Worm (Caenorhabditis elegans) whole organism, L1 larva: Measurements from ENCODE around the gene srj-45.

Source experiments
- C04F5.9 ChIP-seq: sonication (generic microtip); optimal IDR thresholded peaks from 2 replicates; lab custom pipeline; 2016; ENCODE audit warnings: missing genetic modification characterization, missing compliant biosample characterization
- F16B12.6 ChIP-seq: fragments of 150-350 bp; optimal IDR thresholded peaks from 2 replicates; lab custom pipeline; 2014; ENCODE audit warnings: missing biosample characterization, missing genetic modification characterization
- alr-1 ChIP-seq: fragments of 200-800 bp; sonication (Bioruptor generic); optimal IDR thresholded peaks from 2 replicates; lab custom pipeline; 2018; ENCODE audit warnings: borderline replicate concordance, mild to moderate bottlenecking, missing genetic modification characterization, missing compliant biosample characterization
- aly-2 ChIP-seq: fragments of 150-350 bp; optimal IDR thresholded peaks from 2 replicates; lab custom pipeline; 2014; ENCODE audit warnings: missing biosample characterization, missing genetic modification characterization
- ama-1 ChIP-seq: fragments of 150-350 bp; optimal IDR thresholded peaks from 2 replicates; lab custom pipeline; 2014
- blmp-1 ChIP-seq: fragments of 150-350 bp; optimal IDR thresholded peaks from 2 replicates; lab custom pipeline; 2014; ENCODE audit warnings: missing biosample characterization, missing genetic modification characterization
- ceh-63 ChIP-seq: fragments of 200-800 bp; sonication (Bioruptor generic); optimal IDR thresholded peaks from 2 replicates; lab custom pipeline; 2018; ENCODE audit warnings: mild to moderate bottlenecking, missing genetic modification characterization, missing compliant biosample characterization
- ceh-82 ChIP-seq, 3 experiments: fragments of 150-350 bp in 1 of 3; sonication (generic microtip) in 2 of 3; optimal IDR thresholded peaks; 2 replicates each; lab custom pipeline; 2014 to 2017; ENCODE audit warnings: missing biosample characterization in 3 of 3, missing genetic modification characterization in 3 of 3
- ces-1 ChIP-seq: fragments of 150-350 bp; optimal IDR thresholded peaks from 2 replicates; lab custom pipeline; 2014; ENCODE audit warnings: missing biosample characterization, missing genetic modification reagents, missing genetic modification characterization
- dpl-1 ChIP-seq, 3 experiments: fragments of 150-350 bp in 2 of 3; sonication (generic microtip) in 1 of 3; optimal IDR thresholded peaks; 2 replicates each; lab custom pipeline; 2014 to 2017; ENCODE audit warnings: missing biosample characterization in 3 of 3, missing genetic modification characterization in 3 of 3, missing genetic modification reagents in 3 of 3
- efl-1 ChIP-seq, 4 experiments: fragments of 150-350 bp; optimal IDR thresholded peaks in 3 of 4; peaks in 1 of 4; 1 replicate in 1 of 4; 2 replicates in 3 of 4; lab custom pipeline; 2014; ENCODE audit warnings: missing biosample characterization in 2 of 4, missing genetic modification characterization in 2 of 4, missing genetic modification reagents in 2 of 4
- elt-2 ChIP-seq: sonication (generic microtip); optimal IDR thresholded peaks from 2 replicates; lab custom pipeline; 2016; ENCODE audit warnings: missing genetic modification characterization, mild to moderate bottlenecking, inconsistent platforms, missing compliant biosample characterization, missing genetic modification reagents
- ets-5 ChIP-seq: fragments of 200-800 bp; sonication (Bioruptor generic); IDR thresholded peaks from 2 replicates; pipeline ENCODE4 v1.3.6; 2022; ENCODE audit warnings: missing genetic modification characterization, missing compliant biosample characterization
- fkh-10 ChIP-seq: sonication (generic microtip); optimal IDR thresholded peaks from 2 replicates; lab custom pipeline; 2017; ENCODE audit warnings: missing biosample characterization, missing genetic modification reagents, missing genetic modification characterization
- fkh-8 ChIP-seq: sonication (generic microtip); optimal IDR thresholded peaks from 2 replicates; lab custom pipeline; 2016; ENCODE audit warnings: mild to moderate bottlenecking, missing genetic modification characterization, missing compliant biosample characterization
- hpl-2 ChIP-seq: fragments of 150-350 bp; optimal IDR thresholded peaks from 2 replicates; lab custom pipeline; 2014; ENCODE audit warnings: missing biosample characterization, missing genetic modification reagents, missing genetic modification characterization
- irx-1 ChIP-seq: sonication (generic microtip); optimal IDR thresholded peaks from 2 replicates; lab custom pipeline; 2016; ENCODE audit warnings: missing genetic modification characterization, missing compliant biosample characterization
- jun-1 ChIP-seq: fragments of 150-350 bp; optimal IDR thresholded peaks from 2 replicates; lab custom pipeline; 2014; ENCODE audit warnings: missing biosample characterization, missing genetic modification reagents, missing genetic modification characterization
- lin-14 ChIP-seq: fragments of 200-800 bp; sonication (Bioruptor generic); optimal IDR thresholded peaks from 2 replicates; lab custom pipeline; 2018; ENCODE audit warnings: mild to moderate bottlenecking, missing genetic modification characterization, moderate library complexity, missing compliant biosample characterization
- lin-15B ChIP-seq: fragments of 150-350 bp; sonication (generic microtip); optimal IDR thresholded peaks from 3 replicates; lab custom pipeline; 2014; ENCODE audit warnings: missing biosample characterization, missing genetic modification characterization
- lin-35 ChIP-seq, 2 experiments: fragments of 150-350 bp; optimal IDR thresholded peaks; 2 replicates each; lab custom pipeline; 2014; ENCODE audit warnings: missing biosample characterization in 2 of 2, missing genetic modification characterization in 2 of 2, missing genetic modification reagents in 2 of 2
- lin-39 ChIP-seq: fragments of 150-350 bp; optimal IDR thresholded peaks from 2 replicates; lab custom pipeline; 2014; ENCODE audit warnings: missing biosample characterization, missing genetic modification reagents, missing genetic modification characterization
- lsy-2 ChIP-seq, 2 experiments: fragments of 150-350 bp; optimal IDR thresholded peaks; 2 replicates each; lab custom pipeline; 2014; ENCODE audit warnings: missing biosample characterization in 2 of 2, missing genetic modification characterization in 2 of 2
- mab-9 ChIP-seq: fragments of 200-800 bp; sonication (Bioruptor generic); IDR thresholded peaks from 2 replicates; pipeline ENCODE4 v1.3.6; 2022; ENCODE audit warnings: missing genetic modification reagents, missing genetic modification characterization, missing compliant biosample characterization
- mdl-1 ChIP-seq, 2 experiments: fragments of 150-350 bp; optimal IDR thresholded peaks; 2 replicates each; lab custom pipeline; 2014 to 2017; ENCODE audit warnings: missing biosample characterization in 2 of 2, missing genetic modification characterization in 2 of 2, inconsistent platforms in 1 of 2
- mef-2 ChIP-seq: fragments of 150-350 bp; optimal IDR thresholded peaks from 2 replicates; lab custom pipeline; 2014; ENCODE audit warnings: missing biosample characterization, missing genetic modification characterization
- nhr-11 ChIP-seq: fragments of 150-350 bp; optimal IDR thresholded peaks from 2 replicates; lab custom pipeline; 2014; ENCODE audit warnings: missing biosample characterization, missing genetic modification characterization
- nhr-12 ChIP-seq: sonication (generic microtip); optimal IDR thresholded peaks from 2 replicates; lab custom pipeline; 2017; ENCODE audit warnings: missing biosample characterization, missing genetic modification characterization
- nhr-20 ChIP-seq: sonication (generic microtip); optimal IDR thresholded peaks from 2 replicates; lab custom pipeline; 2016; ENCODE audit warnings: mild to moderate bottlenecking, missing genetic modification characterization, missing compliant biosample characterization
- nhr-237 ChIP-seq: fragments of 150-350 bp; optimal IDR thresholded peaks from 2 replicates; lab custom pipeline; 2014; ENCODE audit warnings: missing biosample characterization, missing genetic modification characterization
- nhr-28 ChIP-seq: fragments of 150-350 bp; optimal IDR thresholded peaks from 2 replicates; lab custom pipeline; 2014; ENCODE audit warnings: missing biosample characterization, missing genetic modification characterization
- nhr-47 ChIP-seq: sonication (generic microtip); optimal IDR thresholded peaks from 2 replicates; lab custom pipeline; 2016; ENCODE audit warnings: mild to moderate bottlenecking, missing genetic modification characterization, moderate library complexity, missing compliant biosample characterization
- nhr-71 ChIP-seq: sonication (generic microtip); optimal IDR thresholded peaks from 2 replicates; lab custom pipeline; 2016; ENCODE audit warnings: mild to moderate bottlenecking, missing genetic modification characterization, moderate library complexity, missing compliant biosample characterization
- nhr-76 ChIP-seq: sonication (generic microtip); optimal IDR thresholded peaks from 2 replicates; lab custom pipeline; 2017; ENCODE audit warnings: missing biosample characterization, missing genetic modification characterization
- nhr-84 ChIP-seq: sonication (generic microtip); optimal IDR thresholded peaks from 2 replicates; lab custom pipeline; 2017; ENCODE audit warnings: missing biosample characterization, missing genetic modification characterization
- nhr-85 ChIP-seq: sonication (generic microtip); peaks from one replicate; lab custom pipeline; 2016; ENCODE audit warnings: missing genetic modification characterization, inconsistent platforms, missing compliant biosample characterization
- pax-3 ChIP-seq: fragments of 200-800 bp; sonication (Bioruptor generic); optimal IDR thresholded peaks from 2 replicates; lab custom pipeline; 2018; ENCODE audit warnings: mild to moderate bottlenecking, missing genetic modification characterization, moderate library complexity, missing compliant biosample characterization
- sptf-1 ChIP-seq: fragments of 150-350 bp; optimal IDR thresholded peaks from 2 replicates; lab custom pipeline; 2014; ENCODE audit warnings: missing biosample characterization, missing genetic modification characterization
- sup-37 ChIP-seq: fragments of 200-800 bp; sonication (Bioruptor generic); optimal IDR thresholded peaks from 2 replicates; lab custom pipeline; 2018; ENCODE audit warnings: mild to moderate bottlenecking, missing genetic modification characterization, missing compliant biosample characterization
- swsn-7 ChIP-seq: sonication (generic microtip); optimal IDR thresholded peaks from 2 replicates; lab custom pipeline; 2016; ENCODE audit warnings: missing genetic modification characterization, missing compliant biosample characterization
- unc-98 ChIP-seq: fragments of 200-800 bp; sonication (Bioruptor generic); IDR thresholded peaks from 2 replicates; pipeline ENCODE4 v1.3.6; 2022; ENCODE audit warnings: missing genetic modification characterization, missing compliant biosample characterization
- xbp-1 ChIP-seq: sonication (generic microtip); optimal IDR thresholded peaks from 2 replicates; lab custom pipeline; 2016; ENCODE audit warnings: missing genetic modification characterization, missing compliant biosample characterization
- zag-1 ChIP-seq: fragments of 150-350 bp; optimal IDR thresholded peaks from 2 replicates; lab custom pipeline; 2014; ENCODE audit warnings: missing biosample characterization, missing genetic modification characterization
- zip-4 ChIP-seq: fragments of 200-800 bp; sonication (Bioruptor generic); optimal IDR thresholded peaks from 2 replicates; lab custom pipeline; 2018; ENCODE audit warnings: mild to moderate bottlenecking, missing genetic modification characterization, moderate library complexity, missing compliant biosample characterization
- ztf-4 ChIP-seq: fragments of 150-350 bp; optimal IDR thresholded peaks from 2 replicates; lab custom pipeline; 2014; ENCODE audit warnings: missing biosample characterization, missing genetic modification characterization

The srj-45 gene

DNA sequence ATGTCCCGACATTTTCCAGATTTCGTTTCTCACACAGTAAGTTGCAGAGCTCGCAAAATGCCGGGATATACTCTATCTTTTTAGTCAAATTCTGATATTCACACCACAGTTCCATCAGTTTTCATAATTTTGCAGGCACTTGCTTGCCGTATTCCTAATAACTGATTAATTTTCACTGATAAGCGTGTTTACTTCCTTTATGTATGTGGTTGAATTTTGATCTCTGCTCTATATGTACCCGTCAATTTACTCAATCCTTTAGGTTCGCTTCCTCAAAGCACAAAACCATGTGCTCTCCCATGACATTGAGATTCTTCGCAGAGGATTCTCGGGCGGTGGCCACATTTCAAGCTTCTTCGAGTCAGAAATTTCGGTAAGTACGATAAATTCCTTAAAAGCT, 45.2 kb upstream of the srj-45 start:
- TF ChIP-seq F16B12.6 (tag; lab: Kevin White, UChicago) (no peak), lin-35 (GFP tag; optimal IDR thresholded peaks at IDR 0.05; lab: Kevin White, UChicago) (no peak), C04F5.9 (tag; lab: Kevin White, UChicago) (no peak), sptf-1 (tag; lab: Kevin White, UChicago) (no peak), pax-3 (tag; lab: Kevin White, UChicago) (no peak), nhr-28 (tag; lab: Kevin White, UChicago) (no peak), zip-4 (GFP tag; lab: Kevin White, UChicago) (no peak), ces-1 (GFP tag; lab: Kevin White, UChicago) (no peak), nhr-76 (tag; lab: Kevin White, UChicago) (no peak), jun-1 (tag; lab: Kevin White, UChicago) (no peak), ets-5 (GFP tag; lab: Robert Waterston, UW) (no peak), nhr-20 (no peak), swsn-7 (tag; lab: Kevin White, UChicago) (no peak), ceh-82 (tag; optimal IDR thresholded peaks at IDR 0.05; lab: Kevin White, UChicago) (no peak), ztf-4 (tag; lab: Kevin White, UChicago) (no peak), mdl-1 (tag; optimal IDR thresholded peaks at IDR 0.05; lab: Kevin White, UChicago) (no peak), fkh-10 (GFP tag; lab: Kevin White, UChicago) (no peak), nhr-237 (no peak), fkh-8 (no peak), lin-39 (tag; lab: Kevin White, UChicago) (no peak)
- TF ChIP-seq, all 84 proteins: peak for 0

DNA sequence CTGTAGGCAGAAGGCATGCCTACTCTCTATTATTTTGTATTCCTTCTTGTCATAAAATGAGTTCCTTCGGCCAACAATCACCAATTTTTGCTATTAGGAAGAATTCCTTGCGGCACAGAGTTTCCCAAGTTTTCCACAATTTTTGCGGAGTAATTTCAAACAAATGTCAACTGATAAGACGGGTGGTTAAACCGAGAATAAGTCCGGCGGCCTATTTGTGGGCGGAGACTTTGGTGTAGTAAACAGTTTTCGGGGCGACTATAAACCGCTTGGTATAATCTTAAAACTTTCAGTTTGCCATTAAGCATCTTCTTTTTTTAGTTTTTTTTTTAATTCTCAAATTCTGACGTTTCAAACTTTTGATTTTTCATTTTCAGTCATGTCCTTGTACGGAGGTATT, 44.6 kb upstream of the srj-45 start, which contains the start of gene ifc-1:
TSS of gene ifc-1 (plus strand) at position 378 of the 400 bp plus-strand sequence.
- TF ChIP-seq alr-1 (tag; lab: Kevin White, UChicago) (no peak), efl-1 (optimal IDR thresholded peaks at IDR 0.05; lab: Kevin White, UChicago) (no peak), efl-1 (GFP tag; optimal IDR thresholded peaks at IDR 0.05 in 1 of 2; lab: Kevin White, UChicago) (peak in 1 of 2 experiments; percentile 21), elt-2 (tag; lab: Kevin White, UChicago) (peak; percentile 67)

DNA sequence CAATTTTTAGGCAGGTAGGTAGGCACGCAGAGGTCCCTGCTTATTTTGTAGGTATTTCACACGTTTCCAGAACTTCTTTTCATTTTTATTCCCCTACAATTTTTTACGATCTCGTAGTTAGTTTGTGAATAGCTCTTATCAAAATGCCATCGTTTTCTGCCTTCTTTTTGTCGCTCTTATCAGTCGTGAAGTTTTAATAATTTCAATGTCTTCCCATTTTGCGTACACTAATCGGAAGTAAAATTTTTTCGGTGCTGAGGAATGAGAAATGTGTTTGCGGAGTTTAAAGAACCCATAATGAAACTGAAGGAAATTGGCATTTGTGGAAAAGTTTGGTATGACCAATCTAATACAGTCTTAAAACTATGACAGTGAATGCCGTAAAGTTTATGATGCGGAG, 44.0 kb upstream of the srj-45 start:
- TF ChIP-seq sup-37 (no peak), ets-5 (GFP tag; lab: Robert Waterston, UW) (no peak), elt-2 (tag; lab: Kevin White, UChicago) (peak; percentile 53), ama-1 (no peak)

DNA sequence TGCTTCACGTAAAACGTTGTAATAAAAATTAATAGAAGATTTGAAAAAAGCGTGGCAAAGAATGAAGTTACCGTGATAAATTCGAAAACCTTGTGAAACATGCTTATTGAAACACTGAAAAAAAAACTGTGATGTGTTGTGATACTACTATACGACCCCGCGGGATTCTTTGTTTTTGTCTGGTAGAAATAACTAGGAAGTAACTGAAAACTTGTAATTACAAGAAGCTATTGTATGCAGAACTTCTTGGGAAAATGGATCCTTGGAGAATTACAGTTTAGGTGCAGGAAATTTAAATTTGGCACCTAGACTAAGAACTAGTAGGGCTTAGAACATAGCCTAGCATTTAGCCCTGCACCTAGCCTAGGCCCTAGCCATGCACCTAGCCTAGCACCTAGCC, 43.4 kb upstream of the srj-45 start, which contains the start of gene str-39:
TSS of gene str-39 (minus strand) at position 101 of the 400 bp plus-strand sequence.
- TF ChIP-seq lin-15B (tag; lab: Kevin White, UChicago) (no peak), ceh-63 (no peak), blmp-1 (no peak), sup-37 (no peak), nhr-84 (no peak), aly-2 (tag; lab: Kevin White, UChicago) (no peak), lin-14 (no peak), nhr-237 (no peak), irx-1 (tag; lab: Kevin White, UChicago) (no peak), ces-1 (GFP tag; lab: Kevin White, UChicago) (no peak), nhr-12 (tag; lab: Kevin White, UChicago) (no peak)

DNA sequence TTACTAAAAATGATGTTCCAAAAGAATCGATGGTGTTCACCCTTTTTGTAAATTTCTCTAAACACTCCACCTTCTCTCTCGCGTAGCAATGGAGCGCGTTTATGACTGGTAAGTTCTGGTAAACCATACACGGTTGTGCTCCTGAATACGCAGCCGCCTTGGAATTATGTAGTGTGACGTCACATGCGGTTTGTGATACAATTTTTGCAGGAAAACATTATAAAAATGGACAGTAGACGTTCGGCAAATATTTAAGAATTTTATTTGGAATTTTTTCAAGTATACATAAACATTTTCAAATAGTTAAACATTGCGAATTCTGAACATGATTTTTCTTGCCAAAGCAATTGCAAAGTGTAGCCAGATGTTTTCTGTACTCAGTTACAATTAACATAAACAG, 41.1 kb upstream of the srj-45 start, which contains the start of gene F37B4.10:
TSS of gene F37B4.10 (minus strand) at position 101 of the 400 bp plus-strand sequence.
- TF ChIP-seq nhr-28 (tag; lab: Kevin White, UChicago) (no peak), mef-2 (no peak), efl-1 (optimal IDR thresholded peaks at IDR 0.05; lab: Kevin White, UChicago) (peak; percentile 8 to 18), efl-1 (GFP tag; optimal IDR thresholded peaks at IDR 0.05 in 1 of 2; lab: Kevin White, UChicago) (no peak), nhr-47 (no peak), nhr-85 (tag; lab: Kevin White, UChicago) (no peak), lin-14 (no peak), lsy-2 (tag; optimal IDR thresholded peaks at IDR 0.05; lab: Kevin White, UChicago) (peak in 1 of 2 experiments; percentile 11), ces-1 (GFP tag; lab: Kevin White, UChicago) (no peak), unc-98 (GFP tag; lab: Robert Waterston, UW) (no peak), mab-9 (GFP tag; lab: Robert Waterston, UW) (no peak), hpl-2 (GFP tag; lab: Kevin White, UChicago) (no peak), dpl-1 (GFP tag; optimal IDR thresholded peaks at IDR 0.05; lab: Kevin White, UChicago) (peak in 1 of 3 experiments; percentile 11), zag-1 (tag; lab: Kevin White, UChicago) (no peak), nhr-11 (tag; lab: Kevin White, UChicago) (no peak), lin-35 (GFP tag; optimal IDR thresholded peaks at IDR 0.05; lab: Kevin White, UChicago) (peak; percentile 15 to 22), xbp-1 (no peak), irx-1 (tag; lab: Kevin White, UChicago) (no peak), nhr-71 (tag; lab: Kevin White, UChicago) (no peak)
